Worm (Caenorhabditis elegans): ENCODE data around the gene srh-25.

- TF ChIP-seq ceh-9 (tag; optimal IDR thresholded peaks at IDR 0.05) (no peak), ttx-3 (tag; optimal IDR thresholded peaks at IDR 0.05) (no peak), zip-5 (tag; optimal IDR thresholded peaks at IDR 0.05) (no peak), unc-86 (tag; optimal IDR thresholded peaks at IDR 0.05) (no peak), fkh-10 (GFP tag; optimal IDR thresholded peaks at IDR 0.05) (no peak), eyg-1 (tag; optimal IDR thresholded peaks at IDR 0.05) (no peak), pha-4 (tag; optimal IDR thresholded peaks at IDR 0.05) (no peak), C08G9.2 (tag; optimal IDR thresholded peaks at IDR 0.05) (no peak), ama-1 (optimal IDR thresholded peaks at IDR 0.05) (no peak), pros-1 (tag; optimal IDR thresholded peaks at IDR 0.05) (no peak), dmd-4 (tag; optimal IDR thresholded peaks at IDR 0.05; ENCODE audit: borderline replicate concordance) (no peak), pax-1 (tag; optimal IDR thresholded peaks at IDR 0.05) (no peak)
Measured at ce11 chrV:12410416-12411001, 23.1 kb downstream of the srh-25 start, which contains the start of gene hrg-2.
